Fruit fly (Drosophila melanogaster) whole organism, pupa: ENCODE results near the gene Vm26Aa.

Source experiments
- CG10348 ChIP-seq: fragments of 200-800 bp; sonication (Bioruptor generic); IDR thresholded peaks from 2 replicates; pipeline ENCODE4 v1.3.6; 2022; ENCODE audit warnings: missing biosample characterization, missing genetic modification characterization
- CG12605 ChIP-seq: fragments of 200-800 bp; sonication (Bioruptor generic); IDR thresholded peaks from 2 replicates; pipeline ENCODE4 v1.3.6; 2022; ENCODE audit warnings: missing biosample characterization, missing genetic modification characterization
- CG13204 ChIP-seq: fragments of 200-800 bp; sonication (Bioruptor generic); optimal IDR thresholded peaks from 2 replicates; lab custom pipeline; 2018; ENCODE audit warnings: missing biosample characterization, mild to moderate bottlenecking, missing genetic modification characterization, moderate library complexity
- CG14655 ChIP-seq: fragments of 200-800 bp; sonication (Bioruptor generic); optimal IDR thresholded peaks from 3 replicates; lab custom pipeline; 2017; ENCODE audit warnings: mild to moderate bottlenecking, missing biosample characterization, missing genetic modification reagents, missing genetic modification characterization
- CG15710 ChIP-seq: fragments of 200-800 bp; sonication (Bioruptor generic); optimal IDR thresholded peaks from 2 replicates; lab custom pipeline; 2018; ENCODE audit warnings: missing biosample characterization, mild to moderate bottlenecking, missing genetic modification characterization, moderate library complexity
- CG17806 ChIP-seq: fragments of 200-800 bp; sonication (Bioruptor generic); optimal IDR thresholded peaks from 2 replicates; lab custom pipeline; 2018; ENCODE audit warnings: missing biosample characterization, mild to moderate bottlenecking, missing genetic modification characterization, moderate library complexity
- CG32121 ChIP-seq: fragments of 200-800 bp; sonication (Bioruptor generic); IDR thresholded peaks from 2 replicates; pipeline ENCODE4 v1.3.6; 2022; ENCODE audit warnings: missing biosample characterization, missing genetic modification characterization
- CG34367 ChIP-seq: fragments of 200-800 bp; sonication (Bioruptor generic); optimal IDR thresholded peaks from 2 replicates; lab custom pipeline; 2018; ENCODE audit warnings: missing biosample characterization, mild to moderate bottlenecking, missing genetic modification characterization
- CG4496 ChIP-seq: fragments of 200-800 bp; sonication (Bioruptor generic); IDR thresholded peaks from 3 replicates; pipeline ENCODE4 v1.3.6; 2022; ENCODE audit warnings: missing biosample characterization, missing genetic modification characterization
- CG8159 ChIP-seq: fragments of 200-800 bp; sonication (Bioruptor generic); optimal IDR thresholded peaks from 3 replicates; lab custom pipeline; 2018; ENCODE audit warnings: missing biosample characterization, mild to moderate bottlenecking, missing genetic modification characterization, moderate library complexity
- CG8301 ChIP-seq: fragments of 200-800 bp; sonication (Bioruptor generic); optimal IDR thresholded peaks from 2 replicates; lab custom pipeline; 2018; ENCODE audit warnings: missing biosample characterization, mild to moderate bottlenecking, missing genetic modification characterization
- CG9948 ChIP-seq: fragments of 200-800 bp; sonication (Bioruptor generic); optimal IDR thresholded peaks from 2 replicates; lab custom pipeline; 2018; ENCODE audit warnings: missing biosample characterization, mild to moderate bottlenecking, missing genetic modification characterization, moderate library complexity
- D1 ChIP-seq: fragments of 200-800 bp; sonication (Bioruptor generic); optimal IDR thresholded peaks from 2 replicates; lab custom pipeline; 2018; ENCODE audit warnings: missing biosample characterization, mild to moderate bottlenecking, missing genetic modification characterization, moderate library complexity
- EcR ChIP-seq: fragments of 200-800 bp; sonication (Bioruptor generic); optimal IDR thresholded peaks from 3 replicates; lab custom pipeline; 2019; ENCODE audit warnings: missing biosample characterization, missing genetic modification characterization, mild to moderate bottlenecking, moderate library complexity, missing genetic modification reagents
- Ets98B ChIP-seq: fragments of 200-800 bp; sonication (Bioruptor generic); IDR thresholded peaks from 2 replicates; pipeline ENCODE4 v1.3.6; 2022; ENCODE audit warnings: missing biosample characterization, missing genetic modification characterization
- Pif1A ChIP-seq: fragments of 200-800 bp; sonication (Bioruptor generic); optimal IDR thresholded peaks from 3 replicates; lab custom pipeline; 2016; ENCODE audit warnings: missing biosample characterization, missing genetic modification characterization
- Pif1B ChIP-seq: fragments of 200-800 bp; sonication (Bioruptor generic); optimal IDR thresholded peaks from 3 replicates; lab custom pipeline; 2016; ENCODE audit warnings: missing biosample characterization, missing genetic modification characterization
- Snoo ChIP-seq: fragments of 200-800 bp; sonication (Bioruptor generic); optimal IDR thresholded peaks from 3 replicates; lab custom pipeline; 2017; ENCODE audit warnings: missing biosample characterization, mild to moderate bottlenecking, missing genetic modification characterization, inconsistent platforms
- fd96Ca ChIP-seq: fragments of 200-800 bp; sonication (Bioruptor generic); IDR thresholded peaks from 3 replicates; pipeline ENCODE4 v1.3.6; 2022; ENCODE audit warnings: missing biosample characterization, missing genetic modification characterization
- gl ChIP-seq: fragments of 200-800 bp; sonication (Bioruptor generic); optimal IDR thresholded peaks from 2 replicates; lab custom pipeline; 2018; ENCODE audit warnings: missing biosample characterization, mild to moderate bottlenecking, missing genetic modification characterization
- rn ChIP-seq: fragments of 200-800 bp; sonication (Bioruptor generic); IDR thresholded peaks from 2 replicates; pipeline ENCODE4 v1.3.6; 2022; ENCODE audit warnings: missing biosample characterization, missing genetic modification characterization

The Vm26Aa gene

dm6 chr2L:5925637-5926036, 34.5 kb downstream of the Vm26Aa start, which contains the start of gene dsf:
TSS of gene dsf (plus strand) at chr2L:5925937.
- TF ChIP-seq D1 (no peak), CG8159 (no peak), CG8301 (no peak), gl (tag; lab: Kevin White, UChicago) (no peak), fd96Ca (GFP tag; lab: Robert Waterston, UW) (no peak), CG34367 (tag; lab: Kevin White, UChicago) (no peak), CG13204 (GFP tag; lab: Kevin White, UChicago) (no peak), Snoo (tag; lab: Kevin White, UChicago) (no peak), EcR (GFP tag; lab: Kevin White, UChicago) (no peak), Ets98B (no peak), CG10348 (GFP tag; lab: Robert Waterston, UW) (no peak), Pif1B (no peak), CG17806 (no peak), CG32121 (no peak), CG15710 (tag; lab: Kevin White, UChicago) (no peak), CG4496 (GFP tag; lab: Robert Waterston, UW) (no peak), CG12605 (no peak), CG14655 (GFP tag; lab: Kevin White, UChicago) (no peak), Pif1A (GFP tag; lab: Kevin White, UChicago) (no peak), CG9948 (no peak)

DNA sequence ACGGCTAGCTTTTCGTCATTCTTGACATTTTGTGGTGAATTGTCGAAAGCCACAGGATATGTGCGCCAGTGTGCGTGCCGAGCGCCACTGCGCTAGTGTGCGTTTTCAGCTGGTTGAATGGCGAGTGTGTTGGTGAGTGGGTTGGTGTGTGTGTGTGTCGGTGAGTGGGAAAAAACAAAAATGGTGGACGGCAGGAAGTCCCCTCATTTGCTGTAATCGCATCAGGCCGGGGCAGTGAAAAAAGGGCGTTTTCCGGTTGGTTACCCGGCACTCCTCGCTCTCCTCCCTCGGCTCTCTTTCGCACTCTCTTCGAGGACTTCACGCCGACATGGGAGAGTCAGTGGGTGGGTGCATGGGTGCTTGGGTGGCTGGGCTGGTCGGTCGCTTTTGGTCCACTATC, 35.0 kb downstream of the Vm26Aa start:
- TF ChIP-seq CG32121, result no peak
- no peak for TF ChIP-seq rn (GFP tag; lab: Robert Waterston, UW)
- no peak for TF ChIP-seq CG17806
- TF ChIP-seq CG15710 (tag; lab: Kevin White, UChicago), result no peak
- TF ChIP-seq Pif1B, result no peak
- TF ChIP-seq CG9948, result no peak
- no peak for TF ChIP-seq CG8301
- TF ChIP-seq CG13204 (GFP tag; lab: Kevin White, UChicago), result no peak
- no peak for TF ChIP-seq fd96Ca (GFP tag; lab: Robert Waterston, UW)
- TF ChIP-seq CG10348 (GFP tag; lab: Robert Waterston, UW), result no peak
- no peak for TF ChIP-seq CG8159
- no peak for TF ChIP-seq EcR (GFP tag; lab: Kevin White, UChicago)
- no peak for TF ChIP-seq CG4496 (GFP tag; lab: Robert Waterston, UW)
- no peak for TF ChIP-seq Pif1A (GFP tag; lab: Kevin White, UChicago)
- no peak for TF ChIP-seq D1
- no peak for TF ChIP-seq Snoo (tag; lab: Kevin White, UChicago)
- TF ChIP-seq gl (tag; lab: Kevin White, UChicago), result no peak

DNA sequence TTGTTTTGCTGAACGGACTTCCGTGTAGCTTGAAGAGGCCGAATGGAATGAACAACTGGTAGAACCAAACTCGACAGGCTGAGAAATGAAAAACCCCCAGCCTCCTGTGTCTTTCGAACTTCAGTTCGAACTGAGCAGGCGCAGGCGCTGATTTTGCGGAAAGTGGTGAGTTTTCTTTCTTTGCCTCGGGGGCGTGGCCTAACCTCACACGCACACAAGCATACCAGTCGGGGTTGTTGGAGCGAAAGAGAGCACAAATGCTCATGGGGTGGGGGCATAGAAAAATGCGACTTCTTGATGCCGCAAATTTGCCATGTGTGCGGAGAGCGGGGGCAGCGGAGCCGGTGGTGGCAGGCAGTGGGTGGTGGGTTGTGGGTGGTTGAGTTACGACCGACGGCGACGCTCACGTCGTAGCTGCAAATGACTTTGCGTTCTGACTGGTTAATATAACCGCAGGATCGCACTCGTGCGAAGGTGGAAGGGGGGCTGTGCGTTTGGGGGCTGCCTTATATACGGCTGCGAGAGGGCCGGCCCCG, 36.5 kb downstream of the Vm26Aa start, which contains the start of gene CG9016:
Gene CG9016, minus strand, starts transcription at position 51 of the 536 bp plus-strand sequence.
- no peak for TF ChIP-seq Snoo (tag; lab: Kevin White, UChicago)
- TF ChIP-seq fd96Ca (GFP tag; lab: Robert Waterston, UW), result no peak
- TF ChIP-seq CG10348 (GFP tag; lab: Robert Waterston, UW), result no peak
- TF ChIP-seq gl (tag; lab: Kevin White, UChicago), result no peak
- TF ChIP-seq Ets98B, result no peak
- no peak for TF ChIP-seq CG4496 (GFP tag; lab: Robert Waterston, UW)
- TF ChIP-seq CG8159, result no peak
- TF ChIP-seq Pif1A (GFP tag; lab: Kevin White, UChicago), result no peak
- no peak for TF ChIP-seq rn (GFP tag; lab: Robert Waterston, UW)
- no peak for TF ChIP-seq EcR (GFP tag; lab: Kevin White, UChicago)
- no peak for TF ChIP-seq D1
- TF ChIP-seq, all 21 proteins: peak for 0

- no peak for TF ChIP-seq CG9948
- TF ChIP-seq gl (tag; lab: Kevin White, UChicago), result no peak
- no peak for TF ChIP-seq Ets98B
- no peak for TF ChIP-seq CG15710 (tag; lab: Kevin White, UChicago)
Observed at dm6 chr2L:5910189-5910588, 50.0 kb downstream of the Vm26Aa start, which contains the start of gene CG14000. TSS of gene CG14000 (minus strand) at chr2L:5910289.
